Fruit fly (Drosophila melanogaster): ENCODE results near the gene CG12729.

- TF ChIP-seq NK7.1 (GFP tag; optimal IDR thresholded peaks at IDR 0.05) (no peak), CG3838 (GFP tag; optimal IDR thresholded peaks at IDR 0.05) (no peak), CG9437 (GFP tag; optimal IDR thresholded peaks at IDR 0.05) (no peak), Rfx (GFP tag; IDR thresholded peaks at IDR 0.05) (peak; percentile 68), CG7357 (GFP tag; IDR thresholded peaks at IDR 0.05) (no peak), Ravus (GFP tag; IDR thresholded peaks at IDR 0.05) (no peak), YL-1 (GFP tag; optimal IDR thresholded peaks at IDR 0.05) (peak; percentile 2), Camta (GFP tag; optimal IDR thresholded peaks at IDR 0.05) (peak; percentile 1), CG17328 (GFP tag; IDR thresholded peaks at IDR 0.05) (peak; percentile 24; the same call in 1 of the 2 replicates), CG10321 (GFP tag; IDR thresholded peaks at IDR 0.05) (no peak), lab (GFP tag; optimal IDR thresholded peaks at IDR 0.05) (no peak)
Measured at dm6 chrX:5879543-5879943, 34.5 kb downstream of the CG12729 start, which contains the start of the genes Usp30 and CG16721.
